Worm (Caenorhabditis elegans): Measurements from ENCODE around the gene T28A11.25.

ce11 chrV:3297764-3298163 is 16.1 kb downstream of the T28A11.25 start, which contains the start of gene srx-122:
- TF ChIP-seq elt-3 (tag; optimal IDR thresholded peaks at IDR 0.05) (no peak), pha-4 (tag; optimal IDR thresholded peaks at IDR 0.05) (no peak), nhr-23 (tag; optimal IDR thresholded peaks at IDR 0.05) (no peak), unc-62 (GFP tag; optimal IDR thresholded peaks at IDR 0.05) (no peak), jun-1 (tag; optimal IDR thresholded peaks at IDR 0.05) (no peak), ceh-9 (tag; optimal IDR thresholded peaks at IDR 0.05) (no peak), ztf-11 (tag; optimal IDR thresholded peaks at IDR 0.05) (no peak), nhr-67 (tag; optimal IDR thresholded peaks at IDR 0.05) (no peak), ama-1 (optimal IDR thresholded peaks at IDR 0.05) (no peak), egl-5 (tag; optimal IDR thresholded peaks at IDR 0.05) (no peak), fos-1 (tag; optimal IDR thresholded peaks at IDR 0.05) (no peak), nhr-28 (tag; optimal IDR thresholded peaks at IDR 0.05) (no peak), nhr-76 (tag; optimal IDR thresholded peaks at IDR 0.05) (no peak), sea-2 (GFP tag; optimal IDR thresholded peaks at IDR 0.05) (no peak)

Measured in whole organism, L3 larva.